Fruit fly (Drosophila melanogaster) whole organism, pupa: ENCODE results near the gene Ptp99A.

Source experiments
- CG10348 ChIP-seq: fragments of 200-800 bp; sonication (Bioruptor generic); IDR thresholded peaks from 2 replicates; pipeline ENCODE4 v1.3.6; 2022; ENCODE audit warnings: missing biosample characterization, missing genetic modification characterization
- CG12605 ChIP-seq: fragments of 200-800 bp; sonication (Bioruptor generic); IDR thresholded peaks from 2 replicates; pipeline ENCODE4 v1.3.6; 2022; ENCODE audit warnings: missing biosample characterization, missing genetic modification characterization
- CG13204 ChIP-seq: fragments of 200-800 bp; sonication (Bioruptor generic); optimal IDR thresholded peaks from 2 replicates; lab custom pipeline; 2018; ENCODE audit warnings: missing biosample characterization, mild to moderate bottlenecking, missing genetic modification characterization, moderate library complexity
- CG32121 ChIP-seq: fragments of 200-800 bp; sonication (Bioruptor generic); IDR thresholded peaks from 2 replicates; pipeline ENCODE4 v1.3.6; 2022; ENCODE audit warnings: missing biosample characterization, missing genetic modification characterization
- CG34367 ChIP-seq: fragments of 200-800 bp; sonication (Bioruptor generic); optimal IDR thresholded peaks from 2 replicates; lab custom pipeline; 2018; ENCODE audit warnings: missing biosample characterization, mild to moderate bottlenecking, missing genetic modification characterization
- CG4496 ChIP-seq: fragments of 200-800 bp; sonication (Bioruptor generic); IDR thresholded peaks from 3 replicates; pipeline ENCODE4 v1.3.6; 2022; ENCODE audit warnings: missing biosample characterization, missing genetic modification characterization
- CG8159 ChIP-seq: fragments of 200-800 bp; sonication (Bioruptor generic); optimal IDR thresholded peaks from 3 replicates; lab custom pipeline; 2018; ENCODE audit warnings: missing biosample characterization, mild to moderate bottlenecking, missing genetic modification characterization, moderate library complexity
- CG8301 ChIP-seq: fragments of 200-800 bp; sonication (Bioruptor generic); optimal IDR thresholded peaks from 2 replicates; lab custom pipeline; 2018; ENCODE audit warnings: missing biosample characterization, mild to moderate bottlenecking, missing genetic modification characterization
- CG9948 ChIP-seq: fragments of 200-800 bp; sonication (Bioruptor generic); optimal IDR thresholded peaks from 2 replicates; lab custom pipeline; 2018; ENCODE audit warnings: missing biosample characterization, mild to moderate bottlenecking, missing genetic modification characterization, moderate library complexity
- EcR ChIP-seq: fragments of 200-800 bp; sonication (Bioruptor generic); optimal IDR thresholded peaks from 3 replicates; lab custom pipeline; 2019; ENCODE audit warnings: missing biosample characterization, missing genetic modification characterization, mild to moderate bottlenecking, moderate library complexity, missing genetic modification reagents
- Ets98B ChIP-seq: fragments of 200-800 bp; sonication (Bioruptor generic); IDR thresholded peaks from 2 replicates; pipeline ENCODE4 v1.3.6; 2022; ENCODE audit warnings: missing biosample characterization, missing genetic modification characterization
- Pif1B ChIP-seq: fragments of 200-800 bp; sonication (Bioruptor generic); optimal IDR thresholded peaks from 3 replicates; lab custom pipeline; 2016; ENCODE audit warnings: missing biosample characterization, missing genetic modification characterization
- Snoo ChIP-seq: fragments of 200-800 bp; sonication (Bioruptor generic); optimal IDR thresholded peaks from 3 replicates; lab custom pipeline; 2017; ENCODE audit warnings: missing biosample characterization, mild to moderate bottlenecking, missing genetic modification characterization, inconsistent platforms
- gl ChIP-seq: fragments of 200-800 bp; sonication (Bioruptor generic); optimal IDR thresholded peaks from 2 replicates; lab custom pipeline; 2018; ENCODE audit warnings: missing biosample characterization, mild to moderate bottlenecking, missing genetic modification characterization

- no peak for TF ChIP-seq CG34367
- TF ChIP-seq Pif1B (GFP tag; lab: Kevin White, UChicago) = no peak
- TF ChIP-seq CG9948 = no peak
- no peak for TF ChIP-seq CG8301 (tag; lab: Kevin White, UChicago)
- TF ChIP-seq CG8159 (tag; lab: Kevin White, UChicago) = peak; percentile 38
- TF ChIP-seq CG32121 = peak; percentile 39; the same call in 1 of the 2 replicates
- peak; percentile 64 for TF ChIP-seq Ets98B
- no peak for TF ChIP-seq EcR (GFP tag; lab: Kevin White, UChicago)
- peak; percentile 59 for TF ChIP-seq CG4496 (GFP tag; lab: Robert Waterston, UW)
- no peak for TF ChIP-seq gl
- TF ChIP-seq CG10348 (GFP tag; lab: Robert Waterston, UW) = no peak
- peak; percentile 18 for TF ChIP-seq CG13204 (GFP tag; lab: Kevin White, UChicago)
- peak; percentile 9 for TF ChIP-seq Snoo
- 0 out of 2 replicates have a peak, but pooled peaks have one; percentile 17 for TF ChIP-seq CG12605 (GFP tag; lab: Robert Waterston, UW)
Measured at dm6 chr3R:29506581-29506980, 129.1 kb downstream of the Ptp99A start.
